Worm (Caenorhabditis elegans) whole organism, mixed stage, embryonic: ENCODE data around the gene irld-60.

ENCODE experiments used
- M03D4.4 ChIP-seq: sonication (generic microtip); optimal IDR thresholded peaks from 2 replicates; lab custom pipeline; 2017; ENCODE audit warnings: mild to moderate bottlenecking, missing genetic modification characterization, missing compliant biosample characterization
- bed-3 ChIP-seq: fragments of 200-800 bp; sonication (Bioruptor generic); optimal IDR thresholded peaks from 3 replicates; lab custom pipeline; 2018; ENCODE audit warnings: mild to moderate bottlenecking, missing genetic modification characterization, moderate library complexity, missing compliant biosample characterization
- blmp-1 ChIP-seq: fragments of 150-350 bp; optimal IDR thresholded peaks from 2 replicates; lab custom pipeline; 2014; ENCODE audit warnings: missing biosample characterization, missing genetic modification characterization
- ceh-39 ChIP-seq: fragments of 150-350 bp; optimal IDR thresholded peaks from 2 replicates; lab custom pipeline; 2014; ENCODE audit warnings: missing biosample characterization, missing genetic modification characterization
- ceh-43 ChIP-seq: fragments of 200-800 bp; sonication (Bioruptor generic); optimal IDR thresholded peaks from 2 replicates; lab custom pipeline; 2018; ENCODE audit warnings: mild to moderate bottlenecking, missing genetic modification characterization, moderate library complexity, missing compliant biosample characterization
- ceh-83 ChIP-seq: fragments of 200-800 bp; sonication (Bioruptor generic); optimal IDR thresholded peaks from 2 replicates; lab custom pipeline; 2018; ENCODE audit warnings: mild to moderate bottlenecking, missing genetic modification characterization, missing compliant biosample characterization
- ces-1 ChIP-seq: fragments of 150-350 bp; optimal IDR thresholded peaks from 2 replicates; lab custom pipeline; 2014; ENCODE audit warnings: missing biosample characterization, missing genetic modification reagents, missing genetic modification characterization
- cnd-1 ChIP-seq: fragments of 200-800 bp; sonication (Bioruptor generic); optimal IDR thresholded peaks from 2 replicates; lab custom pipeline; 2018; ENCODE audit warnings: mild to moderate bottlenecking, missing genetic modification characterization, missing compliant biosample characterization
- drap-1 ChIP-seq: fragments of 200-800 bp; sonication (Bioruptor generic); optimal IDR thresholded peaks from 3 replicates; lab custom pipeline; 2018; ENCODE audit warnings: mild to moderate bottlenecking, missing genetic modification characterization, missing compliant biosample characterization
- elt-1 ChIP-seq: sonication (generic microtip); optimal IDR thresholded peaks from 2 replicates; lab custom pipeline; 2017; ENCODE audit warnings: missing genetic modification characterization, mild to moderate bottlenecking, missing compliant biosample characterization, antibody characterized with exemption, moderate library complexity, borderline replicate concordance; ENCODE audit not compliant: insufficient read depth
- flh-1 ChIP-seq: fragments of 200-800 bp; sonication (Bioruptor generic); optimal IDR thresholded peaks from 2 replicates; lab custom pipeline; 2018; ENCODE audit warnings: mild to moderate bottlenecking, missing genetic modification characterization, moderate library complexity, missing compliant biosample characterization
- ham-2 ChIP-seq: fragments of 200-800 bp; sonication (Bioruptor generic); optimal IDR thresholded peaks from 2 replicates; lab custom pipeline; 2018; ENCODE audit warnings: mild to moderate bottlenecking, missing genetic modification characterization, missing compliant biosample characterization
- hlh-1 ChIP-seq: fragments of 150-350 bp; optimal IDR thresholded peaks from 2 replicates; lab custom pipeline; 2014; ENCODE audit warnings: missing biosample characterization, missing genetic modification reagents, missing genetic modification characterization
- lin-13 ChIP-seq: fragments of 150-350 bp; optimal IDR thresholded peaks from 2 replicates; lab custom pipeline; 2014; ENCODE audit warnings: missing biosample characterization, missing genetic modification characterization
- lin-32 ChIP-seq: fragments of 200-800 bp; sonication (Bioruptor generic); optimal IDR thresholded peaks from 2 replicates; lab custom pipeline; 2018; ENCODE audit warnings: mild to moderate bottlenecking, missing genetic modification characterization, missing compliant biosample characterization
- lsy-2 ChIP-seq: fragments of 150-350 bp; optimal IDR thresholded peaks from 2 replicates; lab custom pipeline; 2014; ENCODE audit warnings: missing biosample characterization, missing genetic modification characterization
- mab-5 ChIP-seq: fragments of 150-350 bp; optimal IDR thresholded peaks from 2 replicates; lab custom pipeline; 2014; ENCODE audit warnings: missing biosample characterization, missing genetic modification characterization
- mep-1 ChIP-seq: fragments of 150-350 bp; optimal IDR thresholded peaks from 2 replicates; lab custom pipeline; 2017; ENCODE audit warnings: missing biosample characterization, missing genetic modification reagents, missing genetic modification characterization, inconsistent platforms
- mls-2 ChIP-seq: sonication (generic microtip); optimal IDR thresholded peaks from 2 replicates; lab custom pipeline; 2016; ENCODE audit warnings: mild to moderate bottlenecking, missing genetic modification characterization, moderate library complexity, missing compliant biosample characterization
- nhr-12 ChIP-seq: fragments of 150-350 bp; optimal IDR thresholded peaks from 2 replicates; lab custom pipeline; 2014; ENCODE audit warnings: missing biosample characterization, missing genetic modification characterization
- nhr-2 ChIP-seq: fragments of 150-350 bp; optimal IDR thresholded peaks from 2 replicates; lab custom pipeline; 2014; ENCODE audit warnings: missing biosample characterization, missing genetic modification characterization
- nhr-237 ChIP-seq: fragments of 150-350 bp; optimal IDR thresholded peaks from 2 replicates; lab custom pipeline; 2014; ENCODE audit warnings: missing biosample characterization, missing genetic modification characterization
- nhr-28 ChIP-seq: fragments of 150-350 bp; optimal IDR thresholded peaks from 2 replicates; lab custom pipeline; 2014; ENCODE audit warnings: missing biosample characterization, missing genetic modification characterization
- nhr-76 ChIP-seq: sonication (generic microtip); optimal IDR thresholded peaks from 2 replicates; lab custom pipeline; 2017; ENCODE audit warnings: missing biosample characterization, missing genetic modification characterization
- pha-4 ChIP-seq: fragments of 150-350 bp; optimal IDR thresholded peaks from 2 replicates; lab custom pipeline; 2018; ENCODE audit warnings: missing biosample characterization, missing genetic modification reagents, missing genetic modification characterization
- sem-2 ChIP-seq: fragments of 200-800 bp; sonication (Bioruptor generic); optimal IDR thresholded peaks from 2 replicates; lab custom pipeline; 2018; ENCODE audit warnings: mild to moderate bottlenecking, missing genetic modification characterization, missing compliant biosample characterization
- snpc-4 ChIP-seq: fragments of 150-350 bp; optimal IDR thresholded peaks from 2 replicates; lab custom pipeline; 2014; ENCODE audit warnings: missing biosample characterization, missing genetic modification characterization
- sptf-1 ChIP-seq: sonication (generic microtip); optimal IDR thresholded peaks from 2 replicates; lab custom pipeline; 2017; ENCODE audit warnings: mild to moderate bottlenecking, missing genetic modification characterization, moderate library complexity, missing compliant biosample characterization
- tbx-8 ChIP-seq: fragments of 200-800 bp; sonication (Bioruptor generic); optimal IDR thresholded peaks from 2 replicates; lab custom pipeline; 2018; ENCODE audit warnings: mild to moderate bottlenecking, missing genetic modification characterization, moderate library complexity, missing compliant biosample characterization
- unc-120 ChIP-seq: sonication (generic microtip); optimal IDR thresholded peaks from 2 replicates; lab custom pipeline; 2017; ENCODE audit warnings: missing genetic modification characterization, missing compliant biosample characterization; ENCODE audit not compliant: poor library complexity, severe bottlenecking
- unc-39 ChIP-seq: fragments of 150-350 bp; optimal IDR thresholded peaks from 2 replicates; lab custom pipeline; 2014; ENCODE audit warnings: missing biosample characterization, missing genetic modification characterization
- unc-62 ChIP-seq: fragments of 150-350 bp; optimal IDR thresholded peaks from 2 replicates; lab custom pipeline; 2014; ENCODE audit warnings: missing biosample characterization, missing genetic modification reagents, missing genetic modification characterization
- zip-8 ChIP-seq: fragments of 150-350 bp; optimal IDR thresholded peaks from 2 replicates; lab custom pipeline; 2014; ENCODE audit warnings: missing biosample characterization, missing genetic modification characterization
- ztf-11 ChIP-seq: fragments of 150-350 bp; optimal IDR thresholded peaks from 2 replicates; lab custom pipeline; 2014; ENCODE audit warnings: missing biosample characterization, missing genetic modification characterization

The irld-60 gene

DNA sequence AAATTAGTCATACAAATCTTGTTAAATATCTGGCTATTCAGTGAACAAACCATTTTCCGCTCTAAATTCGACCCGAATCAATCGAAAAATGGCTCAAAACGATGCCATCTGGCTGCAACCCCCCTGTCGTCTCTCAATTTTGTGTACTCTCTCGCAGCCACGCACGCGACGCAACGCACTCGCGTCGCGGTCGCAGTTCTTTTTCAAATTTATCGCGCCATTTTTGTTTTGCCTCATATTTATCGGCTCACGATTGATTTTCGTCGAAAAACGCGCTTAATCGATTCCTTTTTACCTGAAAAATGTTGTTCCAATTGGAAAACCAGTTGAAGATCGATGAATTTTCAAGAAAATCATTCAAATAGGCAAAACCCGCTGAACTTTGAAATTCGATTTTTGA lies 36.9 kb downstream of the irld-60 start:
- TF ChIP-seq hlh-1 (tag; lab: Kevin White, UChicago) (no peak), nhr-76 (no peak), mep-1 (tag; lab: Kevin White, UChicago) (no peak), cnd-1 (tag; lab: Kevin White, UChicago) (peak; percentile 51), bed-3 (GFP tag; lab: Kevin White, UChicago) (no peak), lsy-2 (tag; lab: Kevin White, UChicago) (no peak), nhr-28 (no peak), snpc-4 (tag; lab: Kevin White, UChicago) (no peak), M03D4.4 (tag; lab: Kevin White, UChicago) (no peak), blmp-1 (no peak), ztf-11 (no peak), sptf-1 (tag; lab: Kevin White, UChicago) (no peak), ceh-39 (tag; lab: Kevin White, UChicago) (peak; percentile 65), nhr-2 (tag; lab: Kevin White, UChicago) (no peak), ham-2 (GFP tag; lab: Kevin White, UChicago) (no peak), lin-13 (tag; lab: Kevin White, UChicago) (no peak), drap-1 (no peak), flh-1 (no peak), unc-62 (no peak), ceh-43 (no peak), ceh-83 (GFP tag; lab: Kevin White, UChicago) (peak; percentile 54), elt-1 (no peak), mls-2 (tag; lab: Kevin White, UChicago) (no peak), tbx-8 (GFP tag; lab: Kevin White, UChicago) (no peak), nhr-237 (tag; lab: Kevin White, UChicago) (no peak), sem-2 (GFP tag; lab: Kevin White, UChicago) (no peak), nhr-12 (no peak), unc-39 (tag; lab: Kevin White, UChicago) (no peak), mab-5 (tag; lab: Kevin White, UChicago) (no peak), ces-1 (GFP tag; lab: Kevin White, UChicago) (no peak), unc-120 (tag; lab: Kevin White, UChicago) (no peak), lin-32 (peak; percentile 77), zip-8 (tag; lab: Kevin White, UChicago) (no peak)
- TF ChIP-seq, all 35 proteins: peak for 4

DNA sequence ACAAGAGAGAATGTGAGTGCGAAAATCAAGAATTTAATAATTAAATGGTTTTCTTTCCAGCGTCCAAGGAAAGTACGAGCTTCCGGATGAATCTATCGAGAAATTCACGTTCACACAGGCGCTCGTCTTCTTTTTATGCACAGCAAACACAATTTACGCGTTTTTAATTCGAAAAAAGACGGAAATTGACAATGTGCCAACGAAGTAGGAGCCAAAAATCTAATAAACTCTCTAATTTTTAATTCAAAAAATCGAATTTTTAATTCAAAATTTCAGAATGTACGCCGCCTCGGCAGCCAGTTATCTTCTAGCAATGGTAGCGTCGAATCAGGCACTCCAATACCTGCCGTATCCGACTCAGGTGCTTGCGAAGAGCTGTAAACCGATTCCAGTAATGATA lies 39.0 kb downstream of the irld-60 start:
- no peak for TF ChIP-seq mls-2 (tag; lab: Kevin White, UChicago)
- TF ChIP-seq nhr-28, result no peak
- TF ChIP-seq sptf-1 (tag; lab: Kevin White, UChicago), result no peak
- TF ChIP-seq tbx-8 (GFP tag; lab: Kevin White, UChicago), result no peak
- no peak for TF ChIP-seq blmp-1
- TF ChIP-seq, all 35 proteins: peak for 0

- TF ChIP-seq flh-1, result no peak
- TF ChIP-seq lsy-2 (tag; lab: Kevin White, UChicago), result peak; percentile 25
- peak; percentile 84 for TF ChIP-seq ces-1 (GFP tag; lab: Kevin White, UChicago)
- no peak for TF ChIP-seq unc-39 (tag; lab: Kevin White, UChicago)
- TF ChIP-seq ceh-39 (tag; lab: Kevin White, UChicago), result no peak
- TF ChIP-seq nhr-76, result no peak
- peak; percentile 46 for TF ChIP-seq pha-4 (tag; lab: Kevin White, UChicago)
- no peak for TF ChIP-seq ham-2 (GFP tag; lab: Kevin White, UChicago)
- TF ChIP-seq zip-8 (tag; lab: Kevin White, UChicago), result no peak
- TF ChIP-seq ztf-11, result no peak
- TF ChIP-seq bed-3 (GFP tag; lab: Kevin White, UChicago), result no peak
- TF ChIP-seq mab-5 (tag; lab: Kevin White, UChicago), result no peak
- peak; percentile 14 for TF ChIP-seq nhr-237 (tag; lab: Kevin White, UChicago)
- TF ChIP-seq ceh-83 (GFP tag; lab: Kevin White, UChicago), result no peak
- TF ChIP-seq lin-13 (tag; lab: Kevin White, UChicago), result peak; percentile 66
These were observed 39.5 kb downstream of the irld-60 start, which contains the start of gene hut-1 for ce11 chrIII:12711217-12711616. TSS of gene hut-1 (plus strand) at chrIII:12711560.

DNA sequence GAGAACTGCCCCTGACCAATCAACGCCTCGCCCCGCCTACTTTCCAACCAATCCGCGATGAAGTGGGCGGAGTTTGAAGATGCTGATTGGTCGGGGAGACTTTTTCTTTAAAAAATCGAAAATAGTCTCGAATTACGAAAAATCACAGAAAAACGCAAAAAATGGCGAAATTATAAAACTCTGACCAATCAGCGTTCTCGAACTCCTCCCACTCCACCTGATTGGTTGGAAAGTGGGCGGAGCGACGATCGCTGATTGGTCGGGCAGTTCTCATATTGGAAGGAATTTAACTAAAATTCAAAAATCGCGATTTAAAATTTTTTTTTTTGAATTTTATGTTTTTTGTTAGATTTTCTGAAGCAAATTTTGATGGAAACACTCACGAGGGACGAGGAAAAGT lies 47.5 kb downstream of the irld-60 start:
- no peak for TF ChIP-seq unc-39 (tag; lab: Kevin White, UChicago)
- TF ChIP-seq mab-5 (tag; lab: Kevin White, UChicago), result no peak
- no peak for TF ChIP-seq nhr-237 (tag; lab: Kevin White, UChicago)
- TF ChIP-seq ztf-11, result no peak
- TF ChIP-seq nhr-28, result no peak
- no peak for TF ChIP-seq ceh-83 (GFP tag; lab: Kevin White, UChicago)
- TF ChIP-seq pha-4 (tag; lab: Kevin White, UChicago), result no peak
- TF ChIP-seq lsy-2 (tag; lab: Kevin White, UChicago), result no peak
- no peak for TF ChIP-seq tbx-8 (GFP tag; lab: Kevin White, UChicago)
- no peak for TF ChIP-seq lin-13 (tag; lab: Kevin White, UChicago)
- no peak for TF ChIP-seq blmp-1
- no peak for TF ChIP-seq ceh-43
- TF ChIP-seq sem-2 (GFP tag; lab: Kevin White, UChicago), result no peak
- TF ChIP-seq cnd-1 (tag; lab: Kevin White, UChicago), result no peak
- TF ChIP-seq snpc-4 (tag; lab: Kevin White, UChicago), result no peak
- TF ChIP-seq elt-1, result no peak
- no peak for TF ChIP-seq drap-1
